Fruit fly (Drosophila melanogaster) whole organism, embryonic: Measurements from ENCODE around the gene GXIVsPLA2.

ENCODE experiments used
- Atf-2 ChIP-seq: fragments of 200-800 bp; sonication (Bioruptor generic); optimal IDR thresholded peaks from 2 replicates; lab custom pipeline; 2016; ENCODE audit warnings: missing biosample characterization, missing genetic modification characterization
- C15 ChIP-seq: fragments of 200-800 bp; sonication (Bioruptor generic); IDR thresholded peaks from 3 replicates; pipeline ENCODE4 v1.3.6; 2022; ENCODE audit warnings: missing biosample characterization, missing genetic modification characterization
- CG10366 ChIP-seq: fragments of 200-800 bp; sonication (Bioruptor generic); IDR thresholded peaks from 2 replicates; pipeline ENCODE4 v1.3.6; 2022; ENCODE audit warnings: missing biosample characterization, missing genetic modification characterization
- CG10543 ChIP-seq: fragments of 200-800 bp; sonication (Bioruptor generic); optimal IDR thresholded peaks from 3 replicates; lab custom pipeline; 2017; ENCODE audit warnings: missing biosample characterization, mild to moderate bottlenecking, missing genetic modification characterization, moderate library complexity
- CG10654 ChIP-seq: fragments of 200-800 bp; sonication (Bioruptor generic); optimal IDR thresholded peaks from 2 replicates; lab custom pipeline; 2016; ENCODE audit warnings: missing biosample characterization, missing genetic modification characterization
- CG11093 ChIP-seq: fragments of 200-800 bp; sonication (Bioruptor generic); IDR thresholded peaks from 3 replicates; pipeline ENCODE4 v1.3.6; 2022; ENCODE audit warnings: missing biosample characterization, missing genetic modification characterization
- CG11504 ChIP-seq: fragments of 200-800 bp; sonication (Bioruptor generic); optimal IDR thresholded peaks from 3 replicates; lab custom pipeline; 2019; ENCODE audit warnings: missing biosample characterization, mild to moderate bottlenecking, missing genetic modification characterization, moderate library complexity
- CG11560 ChIP-seq: fragments of 200-800 bp; sonication (Bioruptor generic); IDR thresholded peaks from 3 replicates; pipeline ENCODE4 v1.3.6; 2022; ENCODE audit warnings: missing biosample characterization, missing genetic modification characterization
- CG11695 ChIP-seq: fragments of 200-800 bp; sonication (Bioruptor generic); IDR thresholded peaks from 3 replicates; pipeline ENCODE4 v1.3.6; 2022; ENCODE audit warnings: missing biosample characterization, missing genetic modification characterization
- CG12299 ChIP-seq: fragments of 200-800 bp; sonication (Bioruptor generic); optimal IDR thresholded peaks from 2 replicates; lab custom pipeline; 2018; ENCODE audit warnings: missing biosample characterization, mild to moderate bottlenecking, missing genetic modification characterization
- CG13123 ChIP-seq: fragments of 200-800 bp; sonication (Bioruptor generic); optimal IDR thresholded peaks from 2 replicates; lab custom pipeline; 2016; ENCODE audit warnings: missing biosample characterization, missing genetic modification characterization
- CG14860 ChIP-seq: fragments of 200-800 bp; sonication (Bioruptor generic); IDR thresholded peaks from 3 replicates; pipeline ENCODE4 v1.3.6; 2022; ENCODE audit warnings: missing biosample characterization, missing genetic modification characterization; ENCODE audit not compliant: partially characterized antibody
- CG15479 ChIP-seq: fragments of 200-800 bp; sonication (Bioruptor generic); optimal IDR thresholded peaks from 3 replicates; lab custom pipeline; 2019; ENCODE audit warnings: missing biosample characterization, mild to moderate bottlenecking, missing genetic modification characterization, moderate library complexity
- CG17328 ChIP-seq: fragments of 200-800 bp; sonication (Bioruptor generic); IDR thresholded peaks from 2 replicates; pipeline ENCODE4 v1.3.6; 2022; ENCODE audit warnings: missing biosample characterization, missing genetic modification characterization
- CG17568 ChIP-seq: fragments of 200-800 bp; sonication (Bioruptor generic); optimal IDR thresholded peaks from 2 replicates; lab custom pipeline; 2018; ENCODE audit warnings: missing biosample characterization, mild to moderate bottlenecking, missing genetic modification characterization, moderate library complexity
- CG17612 ChIP-seq: fragments of 200-800 bp; sonication (Bioruptor generic); IDR thresholded peaks from 2 replicates; pipeline ENCODE4 v1.3.6; 2022; ENCODE audit warnings: missing biosample characterization, missing genetic modification characterization
- CG18764 ChIP-seq: fragments of 200-800 bp; sonication (Bioruptor generic); optimal IDR thresholded peaks from 3 replicates; lab custom pipeline; 2016; ENCODE audit warnings: missing biosample characterization, missing genetic modification characterization
- CG30020 ChIP-seq: fragments of 200-800 bp; optimal IDR thresholded peaks from 2 replicates; lab custom pipeline; 2019; ENCODE audit warnings: missing biosample characterization, mild to moderate bottlenecking, missing genetic modification characterization, moderate library complexity
- CG42726 ChIP-seq: fragments of 200-800 bp; sonication (Bioruptor generic); IDR thresholded peaks from 2 replicates; pipeline ENCODE4 v1.3.6; 2022; ENCODE audit warnings: missing biosample characterization, missing genetic modification characterization; ENCODE audit not compliant: partially characterized antibody
- CG6272 ChIP-seq: fragments of 200-800 bp; sonication (Bioruptor generic); IDR thresholded peaks from 2 replicates; pipeline ENCODE4 v1.3.6; 2022; ENCODE audit warnings: missing biosample characterization, missing genetic modification characterization
- CG7839 ChIP-seq: fragments of 200-800 bp; sonication (Bioruptor generic); optimal IDR thresholded peaks from 3 replicates; lab custom pipeline; 2018; ENCODE audit warnings: missing biosample characterization, mild to moderate bottlenecking, missing genetic modification characterization, moderate library complexity
- D ChIP-seq, 2 experiments: fragments of 200-800 bp in 1 of 2; fragments of >200 bp in 1 of 2; sonication (Bioruptor generic) in 1 of 2; optimal IDR thresholded peaks; 2 replicates in 1 of 2; 3 replicates in 1 of 2; lab custom pipeline; 2017; ENCODE audit warnings: mild to moderate bottlenecking in 1 of 2, missing biosample characterization in 1 of 2, missing genetic modification characterization in 1 of 2, missing genetic modification reagents in 1 of 2
- Dll ChIP-seq: fragments of 200-800 bp; sonication (Bioruptor generic); IDR thresholded peaks from 4 replicates; pipeline ENCODE4 v1.3.6; 2022; ENCODE audit warnings: missing biosample characterization, missing genetic modification characterization; ENCODE audit not compliant: partially characterized antibody
- HHEX ChIP-seq: fragments of 200-800 bp; sonication (Bioruptor generic); optimal IDR thresholded peaks from 3 replicates; lab custom pipeline; 2017; ENCODE audit warnings: missing biosample characterization, mild to moderate bottlenecking, missing genetic modification characterization, missing genetic modification reagents
- MTF-1 ChIP-seq: fragments of 200-800 bp; sonication (Bioruptor generic); optimal IDR thresholded peaks from 2 replicates; lab custom pipeline; 2018; ENCODE audit warnings: missing biosample characterization, mild to moderate bottlenecking, missing genetic modification characterization, borderline replicate concordance
- Nf-YA ChIP-seq: fragments of 200-800 bp; sonication (Bioruptor generic); IDR thresholded peaks from 2 replicates; pipeline ENCODE4 v1.3.6; 2022; ENCODE audit warnings: missing biosample characterization, missing genetic modification characterization
- Nf-YC ChIP-seq: fragments of 200-800 bp; optimal IDR thresholded peaks from 3 replicates; lab custom pipeline; 2019; ENCODE audit warnings: missing biosample characterization, mild to moderate bottlenecking, missing genetic modification characterization, moderate library complexity
- Optix ChIP-seq: fragments of 200-800 bp; sonication (Bioruptor generic); IDR thresholded peaks from 3 replicates; pipeline ENCODE4 v1.3.6; 2022; ENCODE audit warnings: missing biosample characterization, missing genetic modification characterization
- Rfx ChIP-seq: fragments of 200-800 bp; sonication (Bioruptor generic); IDR thresholded peaks from 2 replicates; pipeline ENCODE4 v1.3.6; 2022; ENCODE audit warnings: missing biosample characterization, missing genetic modification characterization
- Scr ChIP-seq: fragments of 200-800 bp; sonication (Bioruptor generic); IDR thresholded peaks from 2 replicates; pipeline ENCODE4 v1.3.6; 2022; ENCODE audit warnings: missing biosample characterization, missing genetic modification characterization; ENCODE audit not compliant: partially characterized antibody
- Sry-β ChIP-seq: fragments of 200-800 bp; sonication (Bioruptor generic); optimal IDR thresholded peaks from 2 replicates; lab custom pipeline; 2018; ENCODE audit warnings: missing biosample characterization, mild to moderate bottlenecking, missing genetic modification characterization, moderate library complexity
- ato ChIP-seq: fragments of 200-800 bp; sonication (Bioruptor generic); IDR thresholded peaks from 2 replicates; pipeline ENCODE4 v1.3.6; 2022; ENCODE audit warnings: missing biosample characterization, missing genetic modification characterization; ENCODE audit not compliant: partially characterized antibody
- dmrt11E ChIP-seq: fragments of 200-800 bp; sonication (Bioruptor generic); optimal IDR thresholded peaks from 3 replicates; lab custom pipeline; 2018; ENCODE audit warnings: missing biosample characterization, mild to moderate bottlenecking, missing genetic modification characterization, moderate library complexity
- dpn ChIP-seq, 2 experiments: fragments of 200-800 bp; sonication (Bioruptor generic); optimal IDR thresholded peaks; 3 replicates each; lab custom pipeline; 2016; ENCODE audit warnings: missing biosample characterization in 2 of 2, missing genetic modification characterization in 2 of 2
- dysf ChIP-seq: fragments of 200-800 bp; sonication (Bioruptor generic); IDR thresholded peaks from 3 replicates; pipeline ENCODE4 v1.3.6; 2022; ENCODE audit warnings: missing biosample characterization, missing genetic modification characterization
- hbn ChIP-seq: fragments of 200-800 bp; sonication (Bioruptor generic); IDR thresholded peaks from 2 replicates; pipeline ENCODE4 v1.3.6; 2022; ENCODE audit warnings: missing biosample characterization, missing genetic modification characterization; ENCODE audit not compliant: partially characterized antibody
- ind ChIP-seq: fragments of 200-800 bp; sonication (Bioruptor generic); optimal IDR thresholded peaks from 3 replicates; lab custom pipeline; 2016; ENCODE audit warnings: missing biosample characterization, missing genetic modification characterization
- klu ChIP-seq: fragments of 200-800 bp; sonication (Bioruptor generic); IDR thresholded peaks from 2 replicates; pipeline ENCODE4 v1.3.6; 2022; ENCODE audit warnings: missing biosample characterization, missing genetic modification characterization
- mam ChIP-seq: fragments of 200-800 bp; sonication (Bioruptor generic); optimal IDR thresholded peaks from 3 replicates; lab custom pipeline; 2016; ENCODE audit warnings: missing biosample characterization, missing genetic modification characterization
- mld ChIP-seq: fragments of 200-800 bp; sonication (Bioruptor generic); IDR thresholded peaks from 3 replicates; pipeline ENCODE4 v1.3.6; 2022; ENCODE audit warnings: missing biosample characterization, missing genetic modification characterization; ENCODE audit not compliant: partially characterized antibody
- nom ChIP-seq: fragments of 200-800 bp; sonication (Bioruptor generic); optimal IDR thresholded peaks from 2 replicates; lab custom pipeline; 2017; ENCODE audit warnings: missing biosample characterization, missing genetic modification characterization, mild to moderate bottlenecking, moderate library complexity, missing genetic modification reagents
- p53 ChIP-seq: fragments of 200-800 bp; sonication (Bioruptor generic); optimal IDR thresholded peaks from 2 replicates; lab custom pipeline; 2016; ENCODE audit warnings: missing biosample characterization, missing genetic modification characterization
- pum ChIP-seq: fragments of 200-800 bp; sonication (Bioruptor generic); optimal IDR thresholded peaks from 2 replicates; lab custom pipeline; 2016; ENCODE audit warnings: missing biosample characterization, missing genetic modification characterization
- sima ChIP-seq: fragments of 200-800 bp; sonication (Bioruptor generic); optimal IDR thresholded peaks from 2 replicates; lab custom pipeline; 2016; ENCODE audit warnings: missing biosample characterization, missing genetic modification characterization
- sqz ChIP-seq: fragments of 200-800 bp; sonication (Bioruptor generic); optimal IDR thresholded peaks from 3 replicates; lab custom pipeline; 2018; ENCODE audit warnings: missing biosample characterization, mild to moderate bottlenecking, missing genetic modification characterization
- tio ChIP-seq: fragments of 200-800 bp; sonication (Bioruptor generic); optimal IDR thresholded peaks from 2 replicates; lab custom pipeline; 2017; ENCODE audit warnings: missing biosample characterization, missing genetic modification characterization, inconsistent platforms
- ttk ChIP-seq: fragments of 200-800 bp; sonication (Bioruptor generic); IDR thresholded peaks from 2 replicates; pipeline ENCODE4 v2.1.2; 2022; ENCODE audit warnings: missing biosample characterization, missing genetic modification characterization
- unpg ChIP-seq: fragments of 200-800 bp; sonication (Bioruptor generic); optimal IDR thresholded peaks from 3 replicates; lab custom pipeline; 2018; ENCODE audit warnings: missing biosample characterization, mild to moderate bottlenecking, missing genetic modification characterization, moderate library complexity
- vfl ChIP-seq: fragments of 200-800 bp; sonication (Bioruptor generic); optimal IDR thresholded peaks from 2 replicates; lab custom pipeline; 2016; ENCODE audit warnings: missing biosample characterization, missing genetic modification characterization

The GXIVsPLA2 gene

DNA sequence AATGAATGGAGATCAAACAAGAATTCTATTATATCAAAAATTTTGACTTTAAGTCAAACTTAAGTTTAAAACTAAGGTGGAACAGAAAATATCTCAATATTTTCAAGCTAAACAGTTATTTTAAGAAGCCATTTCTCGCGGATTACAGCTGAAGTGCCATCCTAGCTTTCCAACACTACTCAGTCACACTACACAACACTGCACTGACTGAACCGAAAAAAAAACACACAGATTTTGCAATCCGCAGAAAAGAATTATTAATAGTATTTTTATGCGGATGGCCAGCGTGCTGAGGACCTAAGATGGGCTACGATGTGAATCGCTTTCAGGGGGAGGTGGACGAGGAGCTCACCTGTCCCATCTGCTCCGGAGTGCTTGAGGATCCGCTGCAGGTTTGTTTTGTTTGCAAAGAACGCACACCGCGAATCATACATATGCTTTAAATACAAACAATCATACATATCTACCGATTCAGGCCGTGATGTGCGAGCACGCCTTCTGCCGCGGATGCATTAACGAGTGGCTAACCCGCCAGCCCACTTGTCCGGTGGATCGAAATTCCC is 1.6 kb downstream of the GXIVsPLA2 start, which contains the start of gene elgi (continued):
- TF ChIP-seq CG42726, result no peak
- no peak for TF ChIP-seq Nf-YA (GFP tag; lab: Robert Waterston, UW)
- TF ChIP-seq tio (GFP tag; lab: Kevin White, UChicago), result no peak
- peak; percentile 30 for TF ChIP-seq HHEX
- TF ChIP-seq Atf-2 (GFP tag; lab: Kevin White, UChicago), result peak; percentile 26
- peak; percentile 58; the same call in 2 of the 3 replicates for TF ChIP-seq dysf (GFP tag; lab: Robert Waterston, UW)
- TF ChIP-seq CG10543 (GFP tag; lab: Kevin White, UChicago), result peak; percentile 20
- TF ChIP-seq Dll (GFP tag; lab: Robert Waterston, UW), result no peak
- no peak for TF ChIP-seq C15 (GFP tag; lab: Robert Waterston, UW)
- peak; percentile 96 for TF ChIP-seq sqz
- TF ChIP-seq CG12299 (tag; lab: Kevin White, UChicago), result no peak
- TF ChIP-seq CG30020, result peak; percentile 24
- peak; percentile 14 for TF ChIP-seq dmrt11E (tag; lab: Kevin White, UChicago)
- no peak for TF ChIP-seq ttk
- TF ChIP-seq MTF-1 (GFP tag; lab: Kevin White, UChicago), result no peak
- peak; percentile 51 for TF ChIP-seq vfl (GFP tag; lab: Kevin White, UChicago)
- no peak for TF ChIP-seq Nf-YC (tag; lab: Kevin White, UChicago)
- TF ChIP-seq ind, result peak; percentile 66
- peak; percentile 31 for TF ChIP-seq CG10654 (GFP tag; lab: Kevin White, UChicago)
- TF ChIP-seq Rfx (GFP tag; lab: Robert Waterston, UW), result peak; percentile 85
- no peak for TF ChIP-seq CG11695 (GFP tag; lab: Robert Waterston, UW)
- TF ChIP-seq CG14860 (GFP tag; lab: Robert Waterston, UW), result no peak
- TF ChIP-seq klu, result no peak
- TF ChIP-seq CG17328 (GFP tag; lab: Robert Waterston, UW), result no peak
- TF ChIP-seq CG17568, result no peak
- TF ChIP-seq CG11093, result no peak
- no peak for TF ChIP-seq p53 (GFP tag; lab: Kevin White, UChicago)
- peak; percentile 32 for TF ChIP-seq sima (GFP tag; lab: Kevin White, UChicago)
- no peak for TF ChIP-seq Optix
- TF ChIP-seq hbn, result no peak
- TF ChIP-seq CG17612 (GFP tag; lab: Robert Waterston, UW), result no peak
- no peak for TF ChIP-seq mld
- peak; percentile 22 for TF ChIP-seq Scr (GFP tag; lab: Robert Waterston, UW)
- peak; percentile 31 for TF ChIP-seq nom (GFP tag; lab: Kevin White, UChicago)
- peak; percentile 58 for TF ChIP-seq pum (GFP tag; lab: Kevin White, UChicago)
- TF ChIP-seq CG10366, result 0 out of 2 replicates have a peak, but pooled peaks have one; percentile 41
- no peak for TF ChIP-seq CG15479 (GFP tag; lab: Kevin White, UChicago)
- peak; percentile 70 to 76 for TF ChIP-seq dpn (GFP tag; optimal IDR thresholded peaks at IDR 0.05; lab: Kevin White, UChicago)
- peak; percentile 94 for TF ChIP-seq Sry-β (GFP tag; lab: Kevin White, UChicago)
- TF ChIP-seq CG6272 (GFP tag; lab: Robert Waterston, UW), result no peak
- TF ChIP-seq unpg (GFP tag; lab: Kevin White, UChicago), result peak; percentile 39
- no peak for TF ChIP-seq CG13123
- no peak for TF ChIP-seq CG11504 (tag; lab: Kevin White, UChicago)
- TF ChIP-seq ato (GFP tag; lab: Robert Waterston, UW), result no peak
- TF ChIP-seq D (optimal IDR thresholded peaks at IDR 0.05; lab: Kevin White, UChicago), result no peak
- TF ChIP-seq D (GFP tag; optimal IDR thresholded peaks at IDR 0.05; lab: Kevin White, UChicago), result no peak
- peak; percentile 85 for TF ChIP-seq mam (GFP tag; lab: Kevin White, UChicago)
- TF ChIP-seq CG11560 (tag; lab: Robert Waterston, UW), result no peak
- peak; percentile 37 for TF ChIP-seq CG18764 (GFP tag; lab: Kevin White, UChicago)
- no peak for TF ChIP-seq CG7839 (tag; lab: Kevin White, UChicago)
